Worm (Caenorhabditis elegans) whole organism, midembryonic: Measurements from ENCODE around the gene F58D12.3.

Experiments used
- T22C8.4 ChIP-seq: fragments of 200-800 bp; sonication (Bioruptor generic); IDR thresholded peaks from 2 replicates; pipeline ENCODE4 v1.3.6; 2022; ENCODE audit warnings: missing genetic modification characterization, missing compliant biosample characterization
- cog-1 ChIP-seq: sonication (generic microtip); optimal IDR thresholded peaks from 2 replicates; lab custom pipeline; 2016; ENCODE audit warnings: missing genetic modification characterization, missing compliant biosample characterization
- flt-1 ChIP-seq: fragments of 200-800 bp; sonication (Bioruptor generic); IDR thresholded peaks from 2 replicates; pipeline ENCODE4 v1.3.6; 2022; ENCODE audit warnings: missing genetic modification characterization, missing compliant biosample characterization
- klf-2 ChIP-seq: fragments of 200-800 bp; sonication (Bioruptor generic); conservative IDR thresholded peaks from 2 replicates; pipeline ENCODE4 v1.3.6; 2022; ENCODE audit warnings: missing genetic modification reagents, missing genetic modification characterization, missing compliant biosample characterization
- med-1 ChIP-seq: sonication (generic microtip); optimal IDR thresholded peaks from 2 replicates; lab custom pipeline; 2017; ENCODE audit warnings: missing genetic modification characterization, mild to moderate bottlenecking, missing compliant biosample characterization, antibody characterized with exemption, missing genetic modification reagents; ENCODE audit not compliant: insufficient read depth
- ref-1 ChIP-seq: fragments of 200-800 bp; sonication (Bioruptor generic); conservative IDR thresholded peaks from 2 replicates; pipeline ENCODE4 v1.3.6; 2022; ENCODE audit warnings: missing genetic modification reagents, missing genetic modification characterization, missing compliant biosample characterization
- tab-1 ChIP-seq: fragments of 200-800 bp; sonication (Bioruptor generic); IDR thresholded peaks from 2 replicates; pipeline ENCODE4 v1.3.6; 2022; ENCODE audit warnings: missing genetic modification characterization, missing compliant biosample characterization
- ztf-23 ChIP-seq: fragments of 200-800 bp; sonication (Bioruptor generic); IDR thresholded peaks from 2 replicates; pipeline ENCODE4 v1.3.6; 2022; ENCODE audit warnings: missing genetic modification reagents, missing genetic modification characterization, missing compliant biosample characterization
- ztf-29 ChIP-seq: fragments of 200-800 bp; sonication (Bioruptor generic); IDR thresholded peaks from 2 replicates; pipeline ENCODE4 v1.3.6; 2022; ENCODE audit warnings: missing genetic modification reagents, missing genetic modification characterization, missing compliant biosample characterization

The F58D12.3 gene

DNA sequence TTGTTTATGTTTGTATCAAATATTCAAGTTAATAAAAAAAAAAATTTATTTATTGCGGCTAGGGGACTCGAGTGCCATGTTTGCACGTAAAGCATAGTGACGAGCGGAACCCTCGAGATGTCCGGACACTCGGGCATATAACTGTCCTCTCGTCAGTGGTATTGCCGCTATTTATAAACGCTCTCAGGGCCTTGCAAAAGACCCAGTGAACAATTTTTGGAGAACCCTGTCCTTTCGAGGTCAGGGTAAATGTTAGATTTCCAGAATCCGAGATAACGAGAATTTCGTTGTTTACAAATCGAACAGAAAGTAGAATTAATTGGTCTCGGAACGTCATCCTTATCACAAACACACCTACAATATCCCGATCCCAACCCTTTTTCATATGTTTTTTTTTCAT lies 34.8 kb downstream of the F58D12.3 start, which contains the start of gene D1086.3:
Gene D1086.3 (plus strand): TSS at position 390 of the 400 bp plus-strand sequence.
- TF ChIP-seq klf-2 (no peak), T22C8.4 (GFP tag; lab: Robert Waterston, UW) (no peak), ref-1 (no peak), cog-1 (tag; lab: Kevin White, UChicago) (no peak), med-1 (GFP tag; lab: Kevin White, UChicago) (no peak)

DNA sequence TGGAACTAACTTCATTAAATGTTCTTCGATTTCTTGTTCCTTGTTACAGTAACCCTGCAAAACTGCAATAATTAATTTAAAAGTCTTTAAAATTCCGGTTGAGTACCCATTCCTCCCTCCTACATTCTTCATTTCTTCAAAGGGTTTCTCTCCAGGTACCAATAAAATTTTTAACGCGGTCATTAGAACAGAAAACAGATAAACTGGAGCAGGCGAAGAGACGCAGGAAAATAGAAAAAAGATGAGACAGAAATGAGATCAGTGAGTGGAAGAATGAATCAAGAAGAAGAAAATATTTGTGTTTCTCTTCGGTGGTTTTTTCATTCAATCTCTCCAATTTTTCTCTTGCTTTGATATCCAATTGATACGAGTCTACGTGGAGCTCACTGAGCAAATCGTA lies 36.2 kb downstream of the F58D12.3 start, which contains the start of gene D1086.8:
Gene D1086.8 (plus strand): TSS at position 301 of the 400 bp plus-strand sequence.
- no peak for TF ChIP-seq ztf-29 (GFP tag; lab: Robert Waterston, UW)
- no peak for TF ChIP-seq ref-1
- TF ChIP-seq med-1 (GFP tag; lab: Kevin White, UChicago): no peak
- no peak for TF ChIP-seq T22C8.4 (GFP tag; lab: Robert Waterston, UW)
- no peak for TF ChIP-seq tab-1 (GFP tag; lab: Robert Waterston, UW)
- TF ChIP-seq ztf-23 (GFP tag; lab: Robert Waterston, UW): no peak
- no peak for TF ChIP-seq flt-1
- TF ChIP-seq klf-2: no peak
- TF ChIP-seq cog-1 (tag; lab: Kevin White, UChicago): no peak

DNA sequence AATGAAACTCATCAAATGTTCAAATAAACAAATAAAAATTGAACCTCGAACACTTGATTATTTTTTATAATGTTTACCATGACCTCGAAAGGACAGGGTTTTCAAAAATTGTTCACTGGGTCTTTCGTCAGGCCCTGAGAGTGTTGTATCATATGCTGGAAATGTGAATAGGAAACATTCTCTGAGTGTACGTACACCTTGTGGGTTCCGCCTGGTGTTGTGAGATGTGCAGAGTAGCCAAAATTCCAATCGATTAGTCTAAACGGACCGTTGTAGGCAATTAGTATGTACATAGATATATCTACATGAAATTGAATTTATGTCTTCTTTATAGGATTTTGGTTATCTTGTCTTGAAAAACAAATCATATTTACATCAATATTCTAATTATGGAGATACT lies 36.9 kb downstream of the F58D12.3 start:
- TF ChIP-seq T22C8.4 (GFP tag; lab: Robert Waterston, UW) (no peak), flt-1 (no peak), ztf-23 (GFP tag; lab: Robert Waterston, UW) (no peak), cog-1 (tag; lab: Kevin White, UChicago) (no peak)

DNA sequence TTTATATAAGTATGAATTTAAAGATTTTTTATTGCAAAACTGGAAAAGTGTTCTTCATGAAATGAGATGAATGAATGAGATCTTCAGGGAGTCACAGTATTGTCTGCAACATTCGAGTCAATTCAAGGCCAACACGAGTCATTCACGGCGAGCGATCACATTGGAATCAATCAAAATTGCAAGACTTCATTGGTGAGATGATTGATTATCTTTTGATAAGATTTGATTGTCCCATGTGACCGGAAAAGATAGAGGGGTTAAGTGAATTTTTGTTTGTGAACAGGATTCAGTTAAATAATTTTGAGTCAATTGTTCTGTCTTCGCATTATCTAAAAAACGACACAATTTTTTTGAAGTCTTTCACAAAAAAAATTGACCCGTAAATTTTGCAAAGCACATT lies 37.3 kb downstream of the F58D12.3 start:
- no peak for TF ChIP-seq flt-1
- no peak for TF ChIP-seq med-1 (GFP tag; lab: Kevin White, UChicago)
- TF ChIP-seq T22C8.4 (GFP tag; lab: Robert Waterston, UW): no peak
- TF ChIP-seq tab-1 (GFP tag; lab: Robert Waterston, UW): no peak
- TF ChIP-seq ref-1: no peak
- TF ChIP-seq ztf-29 (GFP tag; lab: Robert Waterston, UW): no peak
- no peak for TF ChIP-seq cog-1 (tag; lab: Kevin White, UChicago)

ce11 chrV:14097358-14097757 lies 39.7 kb downstream of the F58D12.3 start:
- TF ChIP-seq klf-2 (no peak), ztf-23 (GFP tag; lab: Robert Waterston, UW) (no peak), med-1 (GFP tag; lab: Kevin White, UChicago) (no peak), cog-1 (tag; lab: Kevin White, UChicago) (no peak), ztf-29 (GFP tag; lab: Robert Waterston, UW) (no peak), ref-1 (no peak), tab-1 (GFP tag; lab: Robert Waterston, UW) (no peak), flt-1 (no peak), T22C8.4 (GFP tag; lab: Robert Waterston, UW) (no peak)

DNA sequence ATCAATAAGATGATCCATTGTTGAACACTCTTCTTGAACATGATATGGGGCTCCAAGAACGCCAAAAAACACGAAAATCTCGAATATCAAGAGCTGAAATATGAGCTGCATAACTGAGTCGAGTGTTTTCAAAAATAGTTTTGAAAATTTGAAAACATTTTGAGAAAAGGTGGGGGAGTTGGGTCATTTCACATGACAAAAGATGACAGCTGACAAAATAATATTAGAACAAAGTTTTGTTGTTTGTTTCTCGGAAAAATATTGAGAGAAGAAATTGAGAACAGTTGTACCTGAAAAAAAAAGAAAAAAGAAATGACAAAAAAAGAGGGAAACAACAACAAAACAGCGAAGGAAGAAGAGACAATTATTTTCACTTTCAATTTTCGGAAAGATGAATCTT lies 40.9 kb downstream of the F58D12.3 start, which contains the start of the genes D1086.2 and D1086.1:
Gene D1086.2 (minus strand): TSS at position 150 of the 400 bp plus-strand sequence.
Gene D1086.1 (plus strand): TSS at position 340 of the 400 bp plus-strand sequence.
- TF ChIP-seq klf-2 (no peak), flt-1 (no peak), ref-1 (no peak), T22C8.4 (GFP tag; lab: Robert Waterston, UW) (no peak), ztf-29 (GFP tag; lab: Robert Waterston, UW) (no peak), ztf-23 (GFP tag; lab: Robert Waterston, UW) (no peak), tab-1 (GFP tag; lab: Robert Waterston, UW) (no peak), med-1 (GFP tag; lab: Kevin White, UChicago) (no peak), cog-1 (tag; lab: Kevin White, UChicago) (no peak)

ce11 chrV:14100886-14101285 lies 43.2 kb downstream of the F58D12.3 start, which contains the start of gene D1086.12:
Gene D1086.12, plus strand, starts transcription at chrV:14101186.
- TF ChIP-seq cog-1 (tag; lab: Kevin White, UChicago) (no peak), tab-1 (GFP tag; lab: Robert Waterston, UW) (no peak), flt-1 (no peak), ztf-23 (GFP tag; lab: Robert Waterston, UW) (no peak), T22C8.4 (GFP tag; lab: Robert Waterston, UW) (no peak), med-1 (GFP tag; lab: Kevin White, UChicago) (no peak), ref-1 (no peak), klf-2 (no peak), ztf-29 (GFP tag; lab: Robert Waterston, UW) (no peak)

DNA sequence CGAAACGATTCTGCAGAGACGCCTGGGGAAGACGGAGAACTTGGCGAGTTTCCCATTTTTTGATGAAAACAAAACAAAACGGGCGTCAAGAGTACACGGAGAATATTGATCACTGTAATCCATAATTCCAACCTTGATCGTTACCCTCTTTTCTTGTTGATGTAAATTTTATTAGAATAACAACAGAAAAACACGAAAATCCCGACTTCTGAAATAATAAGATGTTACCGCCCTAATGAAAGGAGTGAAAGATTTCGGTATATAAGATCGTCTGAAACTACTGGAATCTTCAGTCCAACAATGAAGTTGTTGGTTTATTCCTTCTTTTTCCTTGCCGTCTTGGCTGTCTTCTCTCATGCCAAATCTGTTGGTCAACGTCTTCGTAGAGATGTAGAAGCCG lies 46.3 kb downstream of the F58D12.3 start, which contains the start of gene D1086.9:
Gene D1086.9 (plus strand): TSS at position 301 of the 400 bp plus-strand sequence.
- TF ChIP-seq flt-1 (no peak), ztf-23 (GFP tag; lab: Robert Waterston, UW) (no peak), klf-2 (no peak), cog-1 (tag; lab: Kevin White, UChicago) (no peak), ref-1 (no peak), med-1 (GFP tag; lab: Kevin White, UChicago) (no peak), T22C8.4 (GFP tag; lab: Robert Waterston, UW) (no peak), tab-1 (GFP tag; lab: Robert Waterston, UW) (no peak), ztf-29 (GFP tag; lab: Robert Waterston, UW) (no peak)

DNA sequence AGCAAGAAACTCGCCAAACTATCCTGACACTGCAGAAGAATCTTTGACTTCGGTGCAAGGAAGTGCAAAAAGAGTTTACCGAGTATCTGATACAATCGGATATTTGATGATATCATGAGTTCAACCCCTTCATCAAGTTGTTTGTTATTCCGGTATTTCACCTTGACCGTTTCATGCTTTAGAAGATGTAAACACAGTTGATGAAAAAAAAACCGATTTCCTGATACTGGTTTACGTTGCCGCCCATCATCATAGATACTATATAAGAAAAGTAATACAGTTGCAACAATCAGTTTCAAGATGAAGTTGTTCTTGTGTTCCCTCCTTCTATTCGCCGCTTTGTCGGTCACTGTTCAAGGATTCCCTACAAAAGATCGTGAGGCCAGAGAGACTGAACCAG lies 49.9 kb downstream of the F58D12.3 start, which contains the start of gene H39E23.3:
Gene H39E23.3 (plus strand): TSS at position 301 of the 400 bp plus-strand sequence.
- TF ChIP-seq flt-1 (no peak), klf-2 (no peak), tab-1 (GFP tag; lab: Robert Waterston, UW) (no peak), med-1 (GFP tag; lab: Kevin White, UChicago) (no peak), ztf-23 (GFP tag; lab: Robert Waterston, UW) (no peak), ztf-29 (GFP tag; lab: Robert Waterston, UW) (no peak), cog-1 (tag; lab: Kevin White, UChicago) (no peak), T22C8.4 (GFP tag; lab: Robert Waterston, UW) (no peak), ref-1 (no peak)

ce11 chrV:14110042-14110441 lies 52.4 kb downstream of the F58D12.3 start, which contains the start of gene H39E23.2:
Gene H39E23.2, plus strand, starts transcription at chrV:14110342.
- TF ChIP-seq klf-2 (no peak), T22C8.4 (GFP tag; lab: Robert Waterston, UW) (no peak), ztf-29 (GFP tag; lab: Robert Waterston, UW) (no peak)
